Worm (Caenorhabditis elegans) whole organism, L3 larva: ENCODE data around the gene C49A9.4.
A peak's percentile ranks its signal among the peaks of the same experiment; 100 is the strongest.

Source experiments
- R02D3.7 ChIP-seq: fragments of 150-350 bp; optimal IDR thresholded peaks from 2 replicates; lab custom pipeline; 2014; ENCODE audit warnings: missing biosample characterization, missing genetic modification characterization
- aly-2 ChIP-seq: fragments of 150-350 bp; optimal IDR thresholded peaks from 2 replicates; lab custom pipeline; 2014; ENCODE audit warnings: missing biosample characterization, missing genetic modification characterization
- ama-1 ChIP-seq: fragments of 150-350 bp; optimal IDR thresholded peaks from 2 replicates; lab custom pipeline; 2018
- ceh-16 ChIP-seq: sonication (generic microtip); optimal IDR thresholded peaks from 2 replicates; lab custom pipeline; 2017; ENCODE audit warnings: missing biosample characterization, missing genetic modification characterization
- ceh-28 ChIP-seq: fragments of 150-350 bp; optimal IDR thresholded peaks from 2 replicates; lab custom pipeline; 2014; ENCODE audit warnings: missing biosample characterization, missing genetic modification reagents, missing genetic modification characterization
- ceh-82 ChIP-seq: fragments of 150-350 bp; optimal IDR thresholded peaks from 2 replicates; lab custom pipeline; 2014; ENCODE audit warnings: missing biosample characterization, missing genetic modification characterization
- ceh-9 ChIP-seq: sonication (generic microtip); optimal IDR thresholded peaks from 2 replicates; lab custom pipeline; 2018; ENCODE audit warnings: missing biosample characterization, missing genetic modification characterization
- daf-12 ChIP-seq: fragments of 150-350 bp; optimal IDR thresholded peaks from 2 replicates; lab custom pipeline; 2014; ENCODE audit warnings: missing biosample characterization, missing genetic modification reagents, missing genetic modification characterization
- egl-27 ChIP-seq: sonication (generic microtip); optimal IDR thresholded peaks from 4 replicates; lab custom pipeline; 2017; ENCODE audit warnings: missing biosample characterization, missing genetic modification reagents, missing genetic modification characterization
- egl-5 ChIP-seq: fragments of 150-350 bp; optimal IDR thresholded peaks from 2 replicates; lab custom pipeline; 2017; ENCODE audit warnings: missing biosample characterization, missing genetic modification reagents, missing genetic modification characterization, inconsistent platforms
- elt-1 ChIP-seq: fragments of 150-350 bp; optimal IDR thresholded peaks from 2 replicates; lab custom pipeline; 2014; ENCODE audit warnings: missing biosample characterization, missing genetic modification characterization
- elt-2 ChIP-seq: sonication (generic microtip); optimal IDR thresholded peaks from 2 replicates; lab custom pipeline; 2016; ENCODE audit warnings: missing genetic modification reagents, mild to moderate bottlenecking, missing genetic modification characterization, missing compliant biosample characterization
- elt-3 ChIP-seq, 3 experiments: fragments of 150-350 bp in 1 of 3; sonication (generic microtip) in 2 of 3; optimal IDR thresholded peaks; 2 replicates in 2 of 3; 4 replicates in 1 of 3; lab custom pipeline; 2014 to 2017; ENCODE audit warnings: missing biosample characterization in 3 of 3, missing genetic modification characterization in 3 of 3
- eor-1 ChIP-seq, 2 experiments: fragments of 150-350 bp; optimal IDR thresholded peaks; 2 replicates each; lab custom pipeline; 2014 to 2018; ENCODE audit warnings: missing biosample characterization in 2 of 2, missing genetic modification characterization in 2 of 2
- fkh-10 ChIP-seq: sonication (generic microtip); optimal IDR thresholded peaks from 2 replicates; lab custom pipeline; 2017; ENCODE audit warnings: missing biosample characterization, missing genetic modification reagents, missing genetic modification characterization
- fkh-2 ChIP-seq: fragments of 150-350 bp; optimal IDR thresholded peaks from 2 replicates; lab custom pipeline; 2014; ENCODE audit warnings: missing biosample characterization, missing genetic modification reagents, missing genetic modification characterization
- fos-1 ChIP-seq: fragments of 150-350 bp; optimal IDR thresholded peaks from 2 replicates; lab custom pipeline; 2014; ENCODE audit warnings: missing biosample characterization, missing genetic modification characterization
- hmg-11 ChIP-seq: sonication (generic microtip); optimal IDR thresholded peaks from 2 replicates; lab custom pipeline; 2016; ENCODE audit warnings: missing genetic modification characterization, missing compliant biosample characterization
- jun-1 ChIP-seq: fragments of 150-350 bp; optimal IDR thresholded peaks from 2 replicates; lab custom pipeline; 2014; ENCODE audit warnings: missing biosample characterization, missing genetic modification reagents, missing genetic modification characterization
- lin-15B ChIP-seq: fragments of 150-350 bp; optimal IDR thresholded peaks from 2 replicates; lab custom pipeline; 2014; ENCODE audit warnings: missing biosample characterization, missing genetic modification characterization
- lin-39 ChIP-seq: fragments of 150-350 bp; optimal IDR thresholded peaks from 2 replicates; lab custom pipeline; 2018; ENCODE audit warnings: missing biosample characterization, missing genetic modification reagents, missing genetic modification characterization
- lsy-12 ChIP-seq: sonication (generic microtip); optimal IDR thresholded peaks from 2 replicates; lab custom pipeline; 2016; ENCODE audit warnings: mild to moderate bottlenecking, missing genetic modification characterization, missing compliant biosample characterization
- mdl-1 ChIP-seq: fragments of 150-350 bp; optimal IDR thresholded peaks from 2 replicates; lab custom pipeline; 2014; ENCODE audit warnings: missing biosample characterization, missing genetic modification characterization
- mml-1 ChIP-seq: fragments of 150-350 bp; sonication (generic microtip); optimal IDR thresholded peaks from 3 replicates; lab custom pipeline; 2014; ENCODE audit warnings: missing biosample characterization, missing genetic modification characterization
- nfya-1 ChIP-seq: sonication (generic microtip); optimal IDR thresholded peaks from 2 replicates; lab custom pipeline; 2017; ENCODE audit warnings: missing genetic modification characterization, mild to moderate bottlenecking, missing compliant biosample characterization, antibody characterized with exemption, moderate library complexity; ENCODE audit not compliant: insufficient read depth
- nhr-11 ChIP-seq: fragments of 150-350 bp; optimal IDR thresholded peaks from 2 replicates; lab custom pipeline; 2014; ENCODE audit warnings: missing biosample characterization, missing genetic modification characterization
- nhr-12 ChIP-seq: fragments of 150-350 bp; optimal IDR thresholded peaks from 2 replicates; lab custom pipeline; 2014; ENCODE audit warnings: missing biosample characterization, missing genetic modification characterization
- nhr-23 ChIP-seq: fragments of 150-350 bp; optimal IDR thresholded peaks from 2 replicates; lab custom pipeline; 2014; ENCODE audit warnings: missing biosample characterization, missing genetic modification reagents, missing genetic modification characterization
- nhr-237 ChIP-seq: fragments of 150-350 bp; optimal IDR thresholded peaks from 2 replicates; lab custom pipeline; 2014; ENCODE audit warnings: missing biosample characterization, missing genetic modification characterization
- nhr-25 ChIP-seq: sonication (generic microtip); optimal IDR thresholded peaks from 2 replicates; lab custom pipeline; 2017; ENCODE audit warnings: missing biosample characterization, missing genetic modification characterization
- nhr-28 ChIP-seq: fragments of 150-350 bp; optimal IDR thresholded peaks from 2 replicates; lab custom pipeline; 2014; ENCODE audit warnings: missing biosample characterization, missing genetic modification characterization
- nhr-43 ChIP-seq: sonication (generic microtip); optimal IDR thresholded peaks from 2 replicates; lab custom pipeline; 2016; ENCODE audit warnings: mild to moderate bottlenecking, missing genetic modification characterization, missing compliant biosample characterization; ENCODE audit not compliant: poor library complexity, severe bottlenecking
- nhr-67 ChIP-seq: fragments of 150-350 bp; optimal IDR thresholded peaks from 2 replicates; lab custom pipeline; 2014; ENCODE audit warnings: missing biosample characterization, missing genetic modification characterization
- nhr-76 ChIP-seq: fragments of 150-350 bp; sonication (generic microtip); optimal IDR thresholded peaks from 5 replicates; lab custom pipeline; 2014; ENCODE audit warnings: missing biosample characterization, missing genetic modification characterization
- nhr-77 ChIP-seq: fragments of 150-350 bp; optimal IDR thresholded peaks from 2 replicates; lab custom pipeline; 2014; ENCODE audit warnings: missing biosample characterization, missing genetic modification characterization
- pha-4 ChIP-seq: fragments of 150-350 bp; optimal IDR thresholded peaks from 2 replicates; lab custom pipeline; 2014; ENCODE audit warnings: missing biosample characterization, missing genetic modification reagents, missing genetic modification characterization
- pqm-1 ChIP-seq: fragments of 150-350 bp; optimal IDR thresholded peaks from 2 replicates; lab custom pipeline; 2017; ENCODE audit warnings: missing biosample characterization, missing genetic modification characterization, inconsistent platforms
- sea-2 ChIP-seq: fragments of 150-350 bp; sonication (generic microtip); optimal IDR thresholded peaks from 4 replicates; lab custom pipeline; 2014; ENCODE audit warnings: missing biosample characterization, missing genetic modification reagents, missing genetic modification characterization
- skn-1 ChIP-seq: fragments of 150-350 bp; optimal IDR thresholded peaks from 2 replicates; lab custom pipeline; 2014; ENCODE audit warnings: missing biosample characterization, missing genetic modification characterization
- snpc-4 ChIP-seq: fragments of 150-350 bp; optimal IDR thresholded peaks from 2 replicates; lab custom pipeline; 2014; ENCODE audit warnings: missing biosample characterization, missing genetic modification characterization
- tbx-2 ChIP-seq: sonication (generic microtip); optimal IDR thresholded peaks from 2 replicates; lab custom pipeline; 2016; ENCODE audit warnings: mild to moderate bottlenecking, missing genetic modification characterization, missing compliant biosample characterization
- unc-39 ChIP-seq: sonication (generic microtip); optimal IDR thresholded peaks from 4 replicates; lab custom pipeline; 2017; ENCODE audit warnings: missing biosample characterization, missing genetic modification characterization
- unc-62 ChIP-seq: fragments of 150-350 bp; sonication (generic microtip); optimal IDR thresholded peaks from 4 replicates; lab custom pipeline; 2014; ENCODE audit warnings: missing biosample characterization, missing genetic modification reagents, missing genetic modification characterization
- zag-1 ChIP-seq: fragments of 150-350 bp; optimal IDR thresholded peaks from 2 replicates; lab custom pipeline; 2014; ENCODE audit warnings: missing biosample characterization, missing genetic modification characterization
- ztf-11 ChIP-seq: fragments of 150-350 bp; optimal IDR thresholded peaks from 2 replicates; lab custom pipeline; 2014; ENCODE audit warnings: missing biosample characterization, missing genetic modification characterization
- ztf-4 ChIP-seq: fragments of 150-350 bp; optimal IDR thresholded peaks from 2 replicates; lab custom pipeline; 2014; ENCODE audit warnings: missing biosample characterization, missing genetic modification characterization

The C49A9.4 gene

ce11 chrIV:6187160-6187559 lies 32.3 kb upstream of the C49A9.4 start:
- TF ChIP-seq pha-4 (tag; lab: Kevin White, UChicago) (no peak), nhr-76 (no peak), mml-1 (tag; lab: Kevin White, UChicago) (no peak), R02D3.7 (no peak), nhr-77 (tag; lab: Kevin White, UChicago) (no peak), ceh-82 (tag; lab: Kevin White, UChicago) (no peak), unc-62 (GFP tag; lab: Kevin White, UChicago) (no peak), nfya-1 (no peak), fkh-2 (no peak)

DNA sequence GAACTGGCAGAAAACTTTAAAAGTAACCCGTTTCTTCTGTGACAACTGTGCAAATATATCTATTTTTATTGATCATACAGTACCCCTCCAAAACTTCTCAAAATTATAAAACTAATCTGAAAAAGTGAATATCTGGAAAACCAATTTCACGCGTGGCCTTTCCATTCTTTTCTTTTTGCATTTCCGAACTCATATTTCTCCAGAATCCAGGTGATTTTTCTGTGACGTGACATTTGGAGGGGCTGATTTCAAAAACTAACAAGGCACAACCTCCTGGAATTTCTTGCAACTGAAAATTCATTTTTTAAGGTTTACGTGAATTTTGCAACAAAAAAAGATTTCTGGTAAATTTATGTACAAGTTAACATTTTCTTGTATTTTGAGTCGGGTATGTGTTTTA lies 19.2 kb upstream of the C49A9.4 start:
- TF ChIP-seq egl-5 (tag; lab: Kevin White, UChicago) (no peak), lin-15B (no peak), nhr-43 (tag; lab: Kevin White, UChicago) (no peak), fkh-10 (no peak), ceh-9 (tag; lab: Kevin White, UChicago) (no peak)

DNA sequence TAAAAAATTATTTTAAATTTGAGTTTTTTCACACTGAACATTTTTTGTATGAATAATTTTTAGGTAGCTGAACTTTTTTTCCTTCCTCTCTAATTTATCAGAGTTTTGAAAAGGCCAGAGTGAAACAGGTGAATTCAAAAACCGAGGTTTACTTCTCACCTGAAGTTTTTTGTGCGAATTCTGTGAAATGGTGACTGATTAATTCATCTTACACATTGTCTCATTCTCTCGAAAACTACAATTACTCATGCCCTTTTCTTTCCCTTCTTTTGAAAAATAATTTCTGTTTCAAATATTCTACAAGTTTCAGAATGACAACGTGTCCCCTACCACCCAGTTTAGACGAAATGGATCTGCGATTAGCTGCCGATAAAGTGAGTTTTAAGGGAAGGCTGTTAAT lies 17.7 kb upstream of the C49A9.4 start, which contains the start of gene tkr-2:
Gene tkr-2 (plus strand): TSS at position 301 of the 400 bp plus-strand sequence.
- TF ChIP-seq mdl-1 (tag; lab: Kevin White, UChicago): no peak
- TF ChIP-seq elt-1 (tag; lab: Kevin White, UChicago): no peak
- TF ChIP-seq lin-15B: no peak
- TF ChIP-seq nhr-67: no peak

ce11 chrIV:6206294-6206776 lies 13.2 kb upstream of the C49A9.4 start, which contains the start of gene C49A9.10:
TSS of gene C49A9.10 (minus strand) at chrIV:6206344.
- no peak for TF ChIP-seq nhr-67
- no peak for TF ChIP-seq nhr-12 (tag; lab: Kevin White, UChicago)
- peak; percentile 80 for TF ChIP-seq snpc-4
- TF ChIP-seq ceh-28: peak; percentile 58
- peak; percentile 36 for TF ChIP-seq tbx-2
- TF ChIP-seq hmg-11 (tag; lab: Kevin White, UChicago): peak; percentile 89
- TF ChIP-seq unc-39: no peak
- no peak for TF ChIP-seq sea-2
- TF ChIP-seq nhr-76: no peak
- peak; percentile 26 for TF ChIP-seq nhr-25 (tag; lab: Kevin White, UChicago)
- no peak for TF ChIP-seq fkh-2
- TF ChIP-seq R02D3.7: no peak
- TF ChIP-seq ama-1: no peak
- TF ChIP-seq nhr-43 (tag; lab: Kevin White, UChicago): peak; percentile 97
- TF ChIP-seq lin-39 (tag; lab: Kevin White, UChicago): peak; percentile 68
- TF ChIP-seq skn-1 (tag; lab: Kevin White, UChicago): peak; percentile 28
- TF ChIP-seq elt-3 (tag; optimal IDR thresholded peaks at IDR 0.05; lab: Kevin White, UChicago): no peak
- TF ChIP-seq unc-62 (GFP tag; lab: Kevin White, UChicago): no peak
- no peak for TF ChIP-seq mml-1 (tag; lab: Kevin White, UChicago)
- TF ChIP-seq nhr-11 (tag; lab: Kevin White, UChicago): no peak
- TF ChIP-seq ztf-11 (tag; lab: Kevin White, UChicago): no peak
- TF ChIP-seq elt-1 (tag; lab: Kevin White, UChicago): no peak
- TF ChIP-seq zag-1 (tag; lab: Kevin White, UChicago): no peak
- no peak for TF ChIP-seq fos-1
- TF ChIP-seq ztf-4: no peak
- TF ChIP-seq nhr-23 (tag; lab: Kevin White, UChicago): no peak
- no peak for TF ChIP-seq nhr-237
- TF ChIP-seq aly-2: no peak
- peak; percentile 93 for TF ChIP-seq pha-4 (tag; lab: Kevin White, UChicago)
- no peak for TF ChIP-seq daf-12 (tag; lab: Kevin White, UChicago)
- TF ChIP-seq ceh-9 (tag; lab: Kevin White, UChicago): no peak
- TF ChIP-seq ceh-16 (tag; lab: Kevin White, UChicago): no peak
- TF ChIP-seq lsy-12 (tag; lab: Kevin White, UChicago): peak; percentile 68
- no peak for TF ChIP-seq jun-1
- no peak for TF ChIP-seq egl-27
- peak; percentile 42 for TF ChIP-seq fkh-10
- no peak for TF ChIP-seq nhr-28 (tag; lab: Kevin White, UChicago)
- no peak for TF ChIP-seq nhr-77 (tag; lab: Kevin White, UChicago)
- peak; percentile 13 for TF ChIP-seq egl-5 (tag; lab: Kevin White, UChicago)
- peak; percentile 76 for TF ChIP-seq nfya-1
- no peak for TF ChIP-seq eor-1 (tag; optimal IDR thresholded peaks at IDR 0.05; lab: Kevin White, UChicago)
- peak; percentile 54 for TF ChIP-seq pqm-1 (tag; lab: Kevin White, UChicago)
- peak; percentile 85 for TF ChIP-seq lin-15B
- TF ChIP-seq ceh-82 (tag; lab: Kevin White, UChicago): peak; percentile 35
- TF ChIP-seq elt-2: peak; percentile 42
